Fruit fly (Drosophila melanogaster) whole organism, embryonic: ENCODE data around the gene TfIIA-S.

ENCODE experiments used
- CG10209 ChIP-seq: fragments of 200-800 bp; sonication (Bioruptor generic); optimal IDR thresholded peaks from 3 replicates; lab custom pipeline; 2017; ENCODE audit warnings: missing biosample characterization, mild to moderate bottlenecking, missing genetic modification characterization, missing genetic modification reagents
- CG11398 ChIP-seq: fragments of 200-800 bp; sonication (Bioruptor generic); optimal IDR thresholded peaks from 2 replicates; lab custom pipeline; 2016; ENCODE audit warnings: missing biosample characterization, missing genetic modification characterization
- CG11456 ChIP-seq: fragments of 200-800 bp; sonication (Bioruptor generic); IDR thresholded peaks from 3 replicates; pipeline ENCODE4 v1.3.6; 2022; ENCODE audit warnings: missing biosample characterization, missing genetic modification characterization
- CG11723 ChIP-seq: fragments of 200-800 bp; sonication (Bioruptor generic); optimal IDR thresholded peaks from 2 replicates; lab custom pipeline; 2017; ENCODE audit warnings: missing biosample characterization, mild to moderate bottlenecking, missing genetic modification characterization
- CG13775 ChIP-seq: fragments of 200-800 bp; sonication (Bioruptor generic); optimal IDR thresholded peaks from 3 replicates; lab custom pipeline; 2017; ENCODE audit warnings: missing biosample characterization, mild to moderate bottlenecking, missing genetic modification characterization
- CG14441 ChIP-seq: fragments of 200-800 bp; sonication (Bioruptor generic); IDR thresholded peaks from 2 replicates; pipeline ENCODE4 v1.3.6; 2022; ENCODE audit warnings: missing biosample characterization, missing genetic modification characterization
- CG14710 ChIP-seq: fragments of 200-800 bp; sonication (Bioruptor generic); optimal IDR thresholded peaks from 3 replicates; lab custom pipeline; 2019; ENCODE audit warnings: missing biosample characterization, mild to moderate bottlenecking, missing genetic modification characterization, moderate library complexity
- CG1603 ChIP-seq: fragments of 200-800 bp; sonication (Bioruptor generic); optimal IDR thresholded peaks from 2 replicates; lab custom pipeline; 2019; ENCODE audit warnings: missing biosample characterization, mild to moderate bottlenecking, missing genetic modification characterization, moderate library complexity
- CG16813 ChIP-seq: fragments of 200-800 bp; sonication (Bioruptor generic); IDR thresholded peaks from 3 replicates; pipeline ENCODE4 v1.3.6; 2022; ENCODE audit warnings: missing biosample characterization, missing genetic modification characterization; ENCODE audit not compliant: partially characterized antibody
- CG17186 ChIP-seq: fragments of 200-800 bp; sonication (Bioruptor generic); optimal IDR thresholded peaks from 3 replicates; lab custom pipeline; 2017; ENCODE audit warnings: missing biosample characterization, missing genetic modification reagents, missing genetic modification characterization
- CG17829 ChIP-seq: fragments of 200-800 bp; optimal IDR thresholded peaks from 2 replicates; lab custom pipeline; 2019; ENCODE audit warnings: missing biosample characterization, mild to moderate bottlenecking, missing genetic modification characterization, moderate library complexity
- CG2199 ChIP-seq: fragments of 200-800 bp; sonication (Bioruptor generic); IDR thresholded peaks from 3 replicates; pipeline ENCODE4 v1.3.6; 2022; ENCODE audit warnings: missing biosample characterization, missing genetic modification characterization
- CG32772 ChIP-seq: fragments of 200-800 bp; sonication (Bioruptor generic); IDR thresholded peaks from 2 replicates; pipeline ENCODE4 v1.3.6; 2022; ENCODE audit warnings: missing biosample characterization, missing genetic modification characterization
- CG3407 ChIP-seq: fragments of 200-800 bp; sonication (Bioruptor generic); optimal IDR thresholded peaks from 2 replicates; lab custom pipeline; 2018; ENCODE audit warnings: missing biosample characterization, mild to moderate bottlenecking, missing genetic modification characterization
- CG4854 ChIP-seq: fragments of 200-800 bp; sonication (Bioruptor generic); optimal IDR thresholded peaks from 2 replicates; lab custom pipeline; 2016; ENCODE audit warnings: missing biosample characterization, missing genetic modification characterization, inconsistent platforms
- CG8388 ChIP-seq: fragments of 200-800 bp; sonication (Bioruptor generic); optimal IDR thresholded peaks from 2 replicates; lab custom pipeline; 2019; ENCODE audit warnings: missing biosample characterization, mild to moderate bottlenecking, missing genetic modification characterization, moderate library complexity
- CG8765 ChIP-seq: fragments of 200-800 bp; sonication (Bioruptor generic); IDR thresholded peaks from 2 replicates; pipeline ENCODE4 v1.3.6; 2022; ENCODE audit warnings: missing biosample characterization, missing genetic modification characterization
- CG9817 ChIP-seq: fragments of 200-800 bp; sonication (Bioruptor generic); optimal IDR thresholded peaks from 2 replicates; lab custom pipeline; 2018; ENCODE audit warnings: missing biosample characterization, mild to moderate bottlenecking, missing genetic modification characterization, moderate library complexity
- D19A ChIP-seq: fragments of 200-800 bp; optimal IDR thresholded peaks from 3 replicates; lab custom pipeline; 2019; ENCODE audit warnings: missing biosample characterization, mild to moderate bottlenecking, missing genetic modification characterization, moderate library complexity
- Doc2 ChIP-seq: fragments of 200-800 bp; sonication (Bioruptor generic); IDR thresholded peaks from 2 replicates; pipeline ENCODE4 v1.3.6; 2022; ENCODE audit warnings: missing biosample characterization, missing genetic modification characterization
- Dp ChIP-seq: fragments of 200-800 bp; sonication (Bioruptor generic); optimal IDR thresholded peaks from 2 replicates; lab custom pipeline; 2018; ENCODE audit warnings: missing biosample characterization, mild to moderate bottlenecking, missing genetic modification characterization, moderate library complexity
- E2f2 ChIP-seq: fragments of 200-800 bp; sonication (Bioruptor generic); IDR thresholded peaks from 2 replicates; pipeline ENCODE4 v1.3.6; 2022; ENCODE audit warnings: missing biosample characterization, missing genetic modification characterization
- Eip74EF ChIP-seq, 2 experiments: fragments of 200-800 bp in 1 of 2; fragments of >200 bp in 1 of 2; sonication (Bioruptor generic) in 1 of 2; optimal IDR thresholded peaks; 2 replicates each; lab custom pipeline; 2017 to 2019; ENCODE audit warnings: missing biosample characterization in 2 of 2, missing genetic modification characterization in 2 of 2, mild to moderate bottlenecking in 1 of 2, moderate library complexity in 1 of 2
- Fer3 ChIP-seq: fragments of 200-800 bp; sonication (Bioruptor generic); optimal IDR thresholded peaks from 2 replicates; lab custom pipeline; 2018; ENCODE audit warnings: missing biosample characterization, mild to moderate bottlenecking, missing genetic modification characterization, moderate library complexity
- MTF-1 ChIP-seq: fragments of 200-800 bp; sonication (Bioruptor generic); optimal IDR thresholded peaks from 2 replicates; lab custom pipeline; 2018; ENCODE audit warnings: missing biosample characterization, mild to moderate bottlenecking, missing genetic modification characterization, borderline replicate concordance
- Poxn ChIP-seq: fragments of 200-800 bp; sonication (Bioruptor generic); IDR thresholded peaks from 2 replicates; pipeline ENCODE4 v1.3.6; 2022; ENCODE audit warnings: missing biosample characterization, missing genetic modification characterization
- Ravus ChIP-seq: fragments of 200-800 bp; sonication (Bioruptor generic); IDR thresholded peaks from 2 replicates; pipeline ENCODE4 v1.3.6; 2022; ENCODE audit warnings: missing biosample characterization, missing genetic modification characterization
- Rfx ChIP-seq: fragments of 200-800 bp; sonication (Bioruptor generic); IDR thresholded peaks from 2 replicates; pipeline ENCODE4 v1.3.6; 2022; ENCODE audit warnings: missing biosample characterization, missing genetic modification characterization
- Sox100B ChIP-seq: fragments of 200-800 bp; sonication (Bioruptor generic); optimal IDR thresholded peaks from 3 replicates; lab custom pipeline; 2018; ENCODE audit warnings: missing biosample characterization, mild to moderate bottlenecking, missing genetic modification characterization
- Spps ChIP-seq: fragments of 200-800 bp; sonication (Bioruptor generic); optimal IDR thresholded peaks from 2 replicates; lab custom pipeline; 2018; ENCODE audit warnings: missing biosample characterization, mild to moderate bottlenecking, missing genetic modification characterization
- abd-A ChIP-seq: fragments of 200-800 bp; sonication (Bioruptor generic); optimal IDR thresholded peaks from 3 replicates; lab custom pipeline; 2019; ENCODE audit warnings: missing biosample characterization, mild to moderate bottlenecking, missing genetic modification characterization, moderate library complexity
- ase ChIP-seq: fragments of 200-800 bp; sonication (Bioruptor generic); IDR thresholded peaks from 3 replicates; pipeline ENCODE4 v1.3.6; 2022; ENCODE audit warnings: missing biosample characterization, missing genetic modification characterization
- ash1 ChIP-seq: fragments of 200-800 bp; sonication (Bioruptor generic); optimal IDR thresholded peaks from 2 replicates; lab custom pipeline; 2018; ENCODE audit warnings: missing biosample characterization, mild to moderate bottlenecking, missing genetic modification characterization
- fu2 ChIP-seq: fragments of 200-800 bp; sonication (Bioruptor generic); optimal IDR thresholded peaks from 2 replicates; lab custom pipeline; 2016; ENCODE audit warnings: missing biosample characterization, missing genetic modification characterization
- gcm ChIP-seq: fragments of 200-800 bp; sonication (Bioruptor generic); optimal IDR thresholded peaks from 2 replicates; lab custom pipeline; 2019; ENCODE audit warnings: missing biosample characterization, mild to moderate bottlenecking, missing genetic modification characterization, moderate library complexity
- gfzf ChIP-seq: fragments of 200-800 bp; sonication (Bioruptor generic); optimal IDR thresholded peaks from 2 replicates; lab custom pipeline; 2016; ENCODE audit warnings: missing biosample characterization, mild to moderate bottlenecking, missing genetic modification characterization, moderate library complexity
- gro ChIP-seq: fragments of 200-800 bp; sonication (Bioruptor generic); optimal IDR thresholded peaks from 2 replicates; lab custom pipeline; 2016; ENCODE audit warnings: missing biosample characterization, missing genetic modification characterization
- gt ChIP-seq: fragments of 200-800 bp; sonication (Bioruptor generic); IDR thresholded peaks from 2 replicates; pipeline ENCODE4 v1.3.6; 2022; ENCODE audit warnings: missing biosample characterization, missing genetic modification characterization
- ind ChIP-seq: fragments of 200-800 bp; sonication (Bioruptor generic); optimal IDR thresholded peaks from 3 replicates; lab custom pipeline; 2016; ENCODE audit warnings: missing biosample characterization, missing genetic modification characterization
- kah ChIP-seq: fragments of 200-800 bp; sonication (Bioruptor generic); optimal IDR thresholded peaks from 2 replicates; lab custom pipeline; 2018; ENCODE audit warnings: missing biosample characterization, mild to moderate bottlenecking, missing genetic modification characterization
- maf-S ChIP-seq: fragments of 200-800 bp; sonication (Bioruptor generic); optimal IDR thresholded peaks from 2 replicates; lab custom pipeline; 2016; ENCODE audit warnings: missing biosample characterization, missing genetic modification characterization
- salm ChIP-seq: fragments of 200-800 bp; sonication (Bioruptor generic); optimal IDR thresholded peaks from 2 replicates; lab custom pipeline; 2018; ENCODE audit warnings: missing biosample characterization, mild to moderate bottlenecking, missing genetic modification characterization
- sc ChIP-seq, 3 experiments: fragments of >200 bp in 2 of 3; fragments of 200-800 bp in 1 of 3; sonication (Bioruptor generic) in 1 of 3; optimal IDR thresholded peaks; 2 replicates in 2 of 3; 3 replicates in 1 of 3; lab custom pipeline; 2017; ENCODE audit warnings: mild to moderate bottlenecking in 1 of 3, missing biosample characterization in 1 of 3, missing genetic modification characterization in 1 of 3, missing genetic modification reagents in 1 of 3
- sr ChIP-seq: fragments of 200-800 bp; sonication (Bioruptor generic); IDR thresholded peaks from 3 replicates; pipeline ENCODE4 v1.3.6; 2022; ENCODE audit warnings: missing biosample characterization, missing genetic modification characterization
- ttk ChIP-seq: fragments of 200-800 bp; sonication (Bioruptor generic); IDR thresholded peaks from 2 replicates; pipeline ENCODE4 v2.1.2; 2022; ENCODE audit warnings: missing biosample characterization, missing genetic modification characterization
- zen ChIP-seq: fragments of 200-800 bp; sonication (Bioruptor generic); optimal IDR thresholded peaks from 3 replicates; lab custom pipeline; 2018; ENCODE audit warnings: missing biosample characterization, mild to moderate bottlenecking, missing genetic modification characterization, moderate library complexity
- zf30C ChIP-seq: fragments of 200-800 bp; sonication (Bioruptor generic); optimal IDR thresholded peaks from 3 replicates; lab custom pipeline; 2018; ENCODE audit warnings: missing biosample characterization, mild to moderate bottlenecking, missing genetic modification characterization

TfIIA-S gene

DNA sequence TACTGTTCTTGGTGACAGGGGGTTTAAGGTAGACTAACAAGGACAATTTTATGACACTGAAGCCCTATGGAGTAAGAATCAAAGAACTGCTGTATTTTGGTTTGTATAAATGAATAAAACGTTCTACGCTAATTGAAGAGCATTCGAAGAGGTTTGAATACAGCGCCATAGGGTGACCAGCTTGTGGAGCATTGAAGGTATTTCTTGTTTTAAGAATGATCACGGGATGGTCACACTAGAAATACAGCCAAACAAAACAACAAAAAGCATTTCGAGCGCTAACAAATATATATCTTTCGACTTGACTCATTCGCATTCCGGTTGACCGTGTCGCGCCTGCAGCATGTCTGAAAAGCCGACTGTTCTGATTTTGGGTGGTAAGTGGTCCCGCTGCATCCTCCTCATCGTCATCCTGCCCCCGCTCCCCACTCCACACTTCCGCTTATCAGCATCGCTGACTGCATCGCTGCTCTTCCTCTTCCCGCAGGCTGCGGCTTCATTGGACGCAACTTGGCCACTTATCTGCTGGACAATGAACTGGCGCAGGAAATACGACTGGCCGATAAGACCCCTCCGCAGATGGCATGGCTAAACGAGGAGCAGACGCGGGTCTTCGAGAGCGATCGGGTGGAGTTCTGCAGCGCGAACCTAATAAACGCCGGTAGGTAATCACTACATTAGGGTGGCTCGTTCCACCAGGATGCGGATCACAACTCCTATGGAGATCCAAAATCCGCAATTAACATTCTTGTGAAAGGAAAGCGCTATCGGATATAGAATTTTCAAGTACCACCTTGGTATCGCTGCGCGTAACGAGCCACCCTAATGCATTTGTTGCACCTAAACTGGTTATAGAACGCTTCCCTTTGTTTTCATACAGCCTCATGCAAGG is 43.1 kb upstream of the TfIIA-S start, which contains the start of gene CG5854 (continued):
- peak; percentile 90 for TF ChIP-seq gfzf (GFP tag; lab: Kevin White, UChicago)
- peak; percentile 78 for TF ChIP-seq CG8388 (GFP tag; lab: Kevin White, UChicago)
- TF ChIP-seq CG4854 (GFP tag; lab: Kevin White, UChicago): no peak
- TF ChIP-seq CG11723: peak; percentile 57
- TF ChIP-seq fu2 (GFP tag; lab: Kevin White, UChicago): peak; percentile 26
- peak; percentile 69; the same call in 2 of the 3 replicates for TF ChIP-seq ase (GFP tag; lab: Robert Waterston, UW)
- peak; percentile 41; the same call in 1 of the 2 replicates for TF ChIP-seq gt (GFP tag; lab: Robert Waterston, UW)
- TF ChIP-seq CG16813 (GFP tag; lab: Robert Waterston, UW): peak; percentile 38; the same call in 1 of the 3 replicates
- peak; percentile 49 for TF ChIP-seq ttk (GFP tag; lab: Robert Waterston, UW)
- peak; percentile 11 for TF ChIP-seq CG17186 (GFP tag; lab: Kevin White, UChicago)
- TF ChIP-seq salm (tag; lab: Kevin White, UChicago): peak; percentile 61
- peak; percentile 74 for TF ChIP-seq gcm
- TF ChIP-seq Ravus (GFP tag; lab: Robert Waterston, UW): no peak; the same call in 1 of the 2 replicates
- TF ChIP-seq CG11398 (GFP tag; lab: Kevin White, UChicago): peak; percentile 34
- TF ChIP-seq kah (GFP tag; lab: Kevin White, UChicago): no peak
- TF ChIP-seq Poxn (GFP tag; lab: Robert Waterston, UW): no peak
- peak; percentile 64 for TF ChIP-seq CG13775 (GFP tag; lab: Kevin White, UChicago)
- peak; percentile 68 for TF ChIP-seq CG10209 (GFP tag; lab: Kevin White, UChicago)
- peak; percentile 52 for TF ChIP-seq Sox100B (GFP tag; lab: Kevin White, UChicago)
- TF ChIP-seq Spps (tag; lab: Kevin White, UChicago): peak; percentile 29
- peak; percentile 42 for TF ChIP-seq maf-S (GFP tag; lab: Kevin White, UChicago)
- peak; percentile 77 for TF ChIP-seq CG11456 (GFP tag; lab: Robert Waterston, UW)
- peak; percentile 73 for TF ChIP-seq ind
- no peak for TF ChIP-seq sc (optimal IDR thresholded peaks at IDR 0.05; lab: Kevin White, UChicago)
- peak; percentile 62 for TF ChIP-seq sc (GFP tag; optimal IDR thresholded peaks at IDR 0.05; lab: Kevin White, UChicago)
- peak; percentile 66 for TF ChIP-seq MTF-1 (GFP tag; lab: Kevin White, UChicago)
- peak; percentile 77 for TF ChIP-seq Rfx (GFP tag; lab: Robert Waterston, UW)
- TF ChIP-seq Fer3 (tag; lab: Kevin White, UChicago): peak; percentile 73
- peak; percentile 37; the same call in 1 of the 2 replicates for TF ChIP-seq CG32772 (GFP tag; lab: Robert Waterston, UW)
- TF ChIP-seq Doc2 (GFP tag; lab: Robert Waterston, UW): no peak
- peak in 1 of 2 experiments; percentile 53 for TF ChIP-seq Eip74EF (GFP tag; optimal IDR thresholded peaks at IDR 0.05; lab: Kevin White, UChicago)
- peak; percentile 95 for TF ChIP-seq Dp (GFP tag; lab: Kevin White, UChicago)
- TF ChIP-seq abd-A: no peak
- no peak for TF ChIP-seq ash1 (GFP tag; lab: Kevin White, UChicago)
- TF ChIP-seq CG8765 (GFP tag; lab: Robert Waterston, UW): no peak
- no peak for TF ChIP-seq zf30C (GFP tag; lab: Kevin White, UChicago)
- TF ChIP-seq CG9817 (tag; lab: Kevin White, UChicago): peak; percentile 11
- peak; percentile 11 for TF ChIP-seq zen (tag; lab: Kevin White, UChicago)
- TF ChIP-seq D19A (tag; lab: Kevin White, UChicago): peak; percentile 51
- peak; percentile 59 for TF ChIP-seq CG17829 (tag; lab: Kevin White, UChicago)
- peak; percentile 92 for TF ChIP-seq CG1603 (tag; lab: Kevin White, UChicago)
- TF ChIP-seq CG14710: peak; percentile 27
- peak; percentile 32; the same call in 1 of the 3 replicates for TF ChIP-seq sr (GFP tag; lab: Robert Waterston, UW)
- no peak for TF ChIP-seq gro (GFP tag; lab: Kevin White, UChicago)
- TF ChIP-seq CG2199 (GFP tag; lab: Robert Waterston, UW): no peak
- TF ChIP-seq CG14441 (GFP tag; lab: Robert Waterston, UW): peak; percentile 62; the same call in 1 of the 2 replicates
- peak; percentile 97 for TF ChIP-seq E2f2 (GFP tag; lab: Robert Waterston, UW)
- TF ChIP-seq CG3407 (GFP tag; lab: Kevin White, UChicago): peak; percentile 74
